Worm (Caenorhabditis elegans): ENCODE data around the gene F38E1.3.

ce11 chrV:8380076-8380475, 4.1 kb downstream of the F38E1.3 start:
- no peak for TF ChIP-seq ceh-6 (GFP tag; optimal IDR thresholded peaks at IDR 0.05)
- no peak for TF ChIP-seq unc-3 (GFP tag; conservative IDR thresholded peaks at IDR 0.05)
- no peak for TF ChIP-seq unc-3 (tag; optimal IDR thresholded peaks at IDR 0.05)
- no peak for TF ChIP-seq pha-4 (tag; optimal IDR thresholded peaks at IDR 0.05)
- no peak for TF ChIP-seq rnt-1 (tag; optimal IDR thresholded peaks at IDR 0.05)
- TF ChIP-seq hlh-8 (tag; optimal IDR thresholded peaks at IDR 0.05): no peak
- no peak for TF ChIP-seq nhr-232 (tag; optimal IDR thresholded peaks at IDR 0.05)
